Worm (Caenorhabditis elegans) whole organism, L2 larva: Measurements from ENCODE around the gene F44D12.6.
"Not testable (repeated sequence)": the region's sequence is repeated elsewhere in the genome, so short reads cannot be mapped to it uniquely, and the experiment has no call there.

Source experiments
- C34F6.9 ChIP-seq: fragments of 150-350 bp; optimal IDR thresholded peaks from 2 replicates; lab custom pipeline; 2014; ENCODE audit warnings: missing biosample characterization, missing genetic modification characterization
- F13H6.1 ChIP-seq: sonication (generic microtip); optimal IDR thresholded peaks from 2 replicates; lab custom pipeline; 2016; ENCODE audit warnings: missing genetic modification characterization, missing compliant biosample characterization
- R02D3.7 ChIP-seq: fragments of 150-350 bp; optimal IDR thresholded peaks from 2 replicates; lab custom pipeline; 2014; ENCODE audit warnings: missing biosample characterization, missing genetic modification characterization
- Y55F3AM.14 ChIP-seq: fragments of 200-800 bp; sonication (Bioruptor generic); optimal IDR thresholded peaks from 2 replicates; lab custom pipeline; 2018; ENCODE audit warnings: mild to moderate bottlenecking, missing genetic modification characterization, missing compliant biosample characterization
- alr-1 ChIP-seq: fragments of 150-350 bp; optimal IDR thresholded peaks from 2 replicates; lab custom pipeline; 2014; ENCODE audit warnings: missing biosample characterization, missing genetic modification characterization
- aly-2 ChIP-seq: fragments of 150-350 bp; optimal IDR thresholded peaks from 2 replicates; lab custom pipeline; 2014; ENCODE audit warnings: missing biosample characterization, missing genetic modification characterization
- blmp-1 ChIP-seq: sonication (generic microtip); optimal IDR thresholded peaks from 2 replicates; lab custom pipeline; 2017; ENCODE audit warnings: missing genetic modification characterization, mild to moderate bottlenecking, missing compliant biosample characterization, antibody characterized with exemption, moderate library complexity; ENCODE audit not compliant: insufficient read depth
- ceh-82 ChIP-seq: fragments of 150-350 bp; optimal IDR thresholded peaks from 2 replicates; lab custom pipeline; 2014; ENCODE audit warnings: missing biosample characterization, missing genetic modification characterization
- crh-2 ChIP-seq: sonication (generic microtip); optimal IDR thresholded peaks from 2 replicates; lab custom pipeline; 2017; ENCODE audit warnings: missing biosample characterization, missing genetic modification characterization
- dmd-4 ChIP-seq: sonication (generic microtip); optimal IDR thresholded peaks from 2 replicates; lab custom pipeline; 2017; ENCODE audit warnings: missing biosample characterization, missing genetic modification characterization
- elt-3 ChIP-seq: sonication (generic microtip); optimal IDR thresholded peaks from 2 replicates; lab custom pipeline; 2017; ENCODE audit warnings: missing biosample characterization, missing genetic modification characterization
- gmeb-1 ChIP-seq: fragments of 150-350 bp; optimal IDR thresholded peaks from 2 replicates; lab custom pipeline; 2014; ENCODE audit warnings: missing biosample characterization, missing genetic modification characterization
- lin-13 ChIP-seq: fragments of 150-350 bp; optimal IDR thresholded peaks from 2 replicates; lab custom pipeline; 2014; ENCODE audit warnings: missing biosample characterization, missing genetic modification reagents, missing genetic modification characterization
- lsy-2 ChIP-seq, 2 experiments: fragments of 150-350 bp in 1 of 2; sonication (generic microtip) in 1 of 2; optimal IDR thresholded peaks; 2 replicates each; lab custom pipeline; 2014 to 2017; ENCODE audit warnings: missing biosample characterization in 2 of 2, missing genetic modification characterization in 2 of 2
- mbf-1 ChIP-seq: sonication (generic microtip); optimal IDR thresholded peaks from 2 replicates; lab custom pipeline; 2017; ENCODE audit warnings: missing biosample characterization, missing genetic modification characterization
- nhr-10 ChIP-seq: sonication (generic microtip); optimal IDR thresholded peaks from 2 replicates; lab custom pipeline; 2017; ENCODE audit warnings: missing biosample characterization, missing genetic modification characterization
- nhr-11 ChIP-seq: fragments of 150-350 bp; optimal IDR thresholded peaks from 2 replicates; lab custom pipeline; 2014; ENCODE audit warnings: missing biosample characterization, missing genetic modification characterization
- nhr-12 ChIP-seq: fragments of 150-350 bp; optimal IDR thresholded peaks from 2 replicates; lab custom pipeline; 2014; ENCODE audit warnings: missing biosample characterization, missing genetic modification characterization
- nhr-129 ChIP-seq: fragments of 150-350 bp; optimal IDR thresholded peaks from 2 replicates; lab custom pipeline; 2014; ENCODE audit warnings: missing biosample characterization, missing genetic modification characterization
- nhr-21 ChIP-seq: fragments of 150-350 bp; optimal IDR thresholded peaks from 2 replicates; lab custom pipeline; 2014; ENCODE audit warnings: missing biosample characterization, missing genetic modification characterization
- nhr-237 ChIP-seq: fragments of 150-350 bp; optimal IDR thresholded peaks from 2 replicates; lab custom pipeline; 2014; ENCODE audit warnings: missing biosample characterization, missing genetic modification characterization
- nhr-25 ChIP-seq: fragments of 150-350 bp; sonication (generic microtip); optimal IDR thresholded peaks from 3 replicates; lab custom pipeline; 2014; ENCODE audit warnings: missing biosample characterization, missing genetic modification characterization
- nhr-77 ChIP-seq: fragments of 150-350 bp; optimal IDR thresholded peaks from 2 replicates; lab custom pipeline; 2014; ENCODE audit warnings: missing biosample characterization, missing genetic modification characterization
- sem-4 ChIP-seq: fragments of 150-350 bp; optimal IDR thresholded peaks from 2 replicates; lab custom pipeline; 2014; ENCODE audit warnings: missing biosample characterization, missing genetic modification reagents, missing genetic modification characterization
- skn-1 ChIP-seq: sonication (generic microtip); optimal IDR thresholded peaks from 2 replicates; lab custom pipeline; 2017; ENCODE audit warnings: missing biosample characterization, missing genetic modification characterization
- unc-39 ChIP-seq: fragments of 150-350 bp; optimal IDR thresholded peaks from 2 replicates; lab custom pipeline; 2014; ENCODE audit warnings: missing biosample characterization, missing genetic modification characterization
- unc-55 ChIP-seq: fragments of 150-350 bp; sonication (generic microtip); optimal IDR thresholded peaks from 3 replicates; lab custom pipeline; 2014; ENCODE audit warnings: missing biosample characterization, missing genetic modification reagents, missing genetic modification characterization
- unc-62 ChIP-seq: fragments of 150-350 bp; optimal IDR thresholded peaks from 2 replicates; lab custom pipeline; 2014; ENCODE audit warnings: missing biosample characterization, missing genetic modification reagents, missing genetic modification characterization
- zag-1 ChIP-seq: fragments of 150-350 bp; optimal IDR thresholded peaks from 2 replicates; lab custom pipeline; 2014; ENCODE audit warnings: missing biosample characterization, missing genetic modification characterization
- ztf-1 ChIP-seq: fragments of 200-800 bp; sonication (Bioruptor generic); conservative IDR thresholded peaks from 2 replicates; pipeline ENCODE4 v1.3.6; 2022; ENCODE audit warnings: missing genetic modification characterization, missing compliant biosample characterization
- ztf-11 ChIP-seq: sonication (generic microtip); optimal IDR thresholded peaks from 2 replicates; lab custom pipeline; 2017; ENCODE audit warnings: missing biosample characterization, missing genetic modification characterization
- ztf-4 ChIP-seq: fragments of 150-350 bp; optimal IDR thresholded peaks from 2 replicates; lab custom pipeline; 2014; ENCODE audit warnings: missing biosample characterization, missing genetic modification characterization

F44D12.6 gene

DNA sequence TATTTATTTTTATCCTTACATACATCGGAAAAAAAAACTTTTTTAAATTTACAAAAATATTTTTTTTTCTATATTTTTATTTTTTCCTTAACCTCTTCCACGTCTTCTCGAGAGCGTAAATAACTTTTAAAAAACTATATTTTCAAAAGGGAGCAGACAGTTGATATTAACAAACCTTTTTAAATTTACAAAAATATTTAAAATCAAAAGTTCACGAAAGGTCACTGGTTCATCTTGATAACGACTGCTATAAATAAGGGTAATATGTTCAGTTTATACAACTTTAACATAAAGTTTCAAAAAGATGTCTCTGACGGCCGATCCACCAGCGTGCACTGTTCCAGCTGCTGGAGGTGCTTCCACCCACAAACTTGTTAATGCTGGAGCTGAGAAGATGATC, 4.4 kb upstream of the F44D12.6 start, which contains the start of the genes F44D12.16 and msd-2:
Gene F44D12.16 (plus strand): TSS at position 301 of the 400 bp plus-strand sequence.
Gene msd-2 (plus strand): TSS at position 305 of the 400 bp plus-strand sequence.
- TF ChIP-seq unc-39, skn-1, sem-4 (tag; lab: Kevin White, UChicago): not testable (repeated sequence)

DNA sequence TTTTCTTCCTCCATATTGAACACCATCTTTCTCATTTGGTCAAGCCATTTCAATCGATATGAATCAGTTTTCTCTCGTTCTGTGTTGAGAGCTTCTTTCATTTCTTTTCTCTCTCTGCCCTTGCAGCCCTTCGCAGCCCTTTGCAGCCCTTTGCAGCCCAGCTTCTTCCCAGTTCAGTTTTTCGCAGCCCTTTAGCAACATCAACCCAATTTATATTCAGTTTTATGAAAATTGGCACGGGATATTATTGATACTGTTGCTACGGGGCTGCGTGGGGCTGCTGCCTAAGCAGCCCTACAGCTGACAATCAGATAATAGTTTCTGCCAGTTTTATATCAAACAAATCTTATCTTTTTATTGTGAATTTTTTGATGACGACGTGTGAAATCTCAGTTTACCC, 3.8 kb downstream of the F44D12.6 start, which contains the start of gene F44D12.10:
Gene F44D12.10 (minus strand): TSS at position 101 of the 400 bp plus-strand sequence.
- TF ChIP-seq alr-1 (tag; lab: Kevin White, UChicago) = no peak
- no peak for TF ChIP-seq unc-39 (tag; lab: Kevin White, UChicago)

- no peak for TF ChIP-seq nhr-10 (tag; lab: Kevin White, UChicago)
- TF ChIP-seq F13H6.1 (tag; lab: Kevin White, UChicago) = no peak
- TF ChIP-seq lsy-2 (tag; optimal IDR thresholded peaks at IDR 0.05; lab: Kevin White, UChicago) = no peak
- TF ChIP-seq blmp-1 (tag; lab: Kevin White, UChicago) = no peak
- no peak for TF ChIP-seq dmd-4 (tag; lab: Kevin White, UChicago)
- no peak for TF ChIP-seq alr-1 (tag; lab: Kevin White, UChicago)
- no peak for TF ChIP-seq nhr-237 (tag; lab: Kevin White, UChicago)
- TF ChIP-seq elt-3 = no peak
- TF ChIP-seq unc-39 (tag; lab: Kevin White, UChicago) = no peak
- no peak for TF ChIP-seq R02D3.7 (tag; lab: Kevin White, UChicago)
- TF ChIP-seq ztf-4 (tag; lab: Kevin White, UChicago) = no peak
- no peak for TF ChIP-seq nhr-21
- TF ChIP-seq Y55F3AM.14 (GFP tag; lab: Kevin White, UChicago) = no peak
- TF ChIP-seq ceh-82 (tag; lab: Kevin White, UChicago) = no peak
- TF ChIP-seq unc-62 (GFP tag; lab: Kevin White, UChicago) = no peak
- no peak for TF ChIP-seq mbf-1
- no peak for TF ChIP-seq ztf-1 (GFP tag; lab: Robert Waterston, UW)
Observed at ce11 chrIV:10040803-10041202, 7.7 kb downstream of the F44D12.6 start, which contains the start of gene dhs-31. Gene dhs-31 (minus strand): TSS chrIV:10040903.

- TF ChIP-seq nhr-12 = no peak
- no peak for TF ChIP-seq nhr-77 (tag; lab: Kevin White, UChicago)
- TF ChIP-seq, all 48 proteins: peak for 0
Observed at ce11 chrIV:10042881-10043280, 9.7 kb downstream of the F44D12.6 start, which contains the start of gene frk-1. Gene frk-1 (plus strand): TSS chrIV:10043181.

DNA sequence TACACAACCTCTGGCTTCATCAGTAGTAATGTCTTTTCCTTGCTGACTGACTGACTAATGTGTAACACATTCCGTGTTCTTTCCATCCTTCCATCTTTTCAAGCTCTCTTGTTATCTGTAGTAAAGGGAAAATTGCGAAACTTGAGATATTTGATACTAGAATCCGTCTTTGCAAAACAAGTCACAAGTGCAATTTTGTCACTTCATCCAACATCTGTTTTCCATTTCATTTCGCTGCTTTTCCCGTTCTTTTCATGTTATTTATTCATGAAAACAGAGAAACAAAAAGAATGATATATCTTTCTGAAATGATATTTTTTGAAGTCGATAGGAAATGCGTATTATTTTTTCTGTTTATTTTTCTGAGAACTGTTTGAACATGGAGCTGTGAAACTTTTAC, 12.9 kb downstream of the F44D12.6 start:
- TF ChIP-seq unc-55 (GFP tag; lab: Kevin White, UChicago) = peak; percentile 54
- no peak for TF ChIP-seq skn-1 (tag; lab: Kevin White, UChicago)
- no peak for TF ChIP-seq R02D3.7 (tag; lab: Kevin White, UChicago)
- peak; percentile 10 for TF ChIP-seq nhr-129 (tag; lab: Kevin White, UChicago)

DNA sequence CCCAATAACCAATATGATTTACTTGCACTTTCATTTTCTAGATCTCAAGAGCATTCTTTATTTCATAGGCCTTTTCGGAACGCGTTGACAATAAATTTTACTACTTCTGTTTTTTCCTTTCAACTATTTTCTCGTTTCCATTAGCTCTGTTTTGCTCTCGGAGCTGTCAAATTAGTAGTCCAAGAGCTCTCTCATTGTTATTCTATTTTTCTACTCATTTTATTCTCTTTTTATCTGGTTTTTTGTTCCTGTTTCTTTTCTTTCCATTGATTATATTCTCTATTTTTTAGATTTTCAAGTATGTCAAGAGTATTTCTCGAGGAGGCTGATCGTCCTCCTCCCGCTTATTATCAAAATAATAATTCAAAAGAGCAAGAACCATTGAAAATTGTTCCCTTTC, 14.0 kb downstream of the F44D12.6 start, which contains the start of gene T04B2.3:
Gene T04B2.3 (plus strand): TSS at position 301 of the 400 bp plus-strand sequence.
- no peak for TF ChIP-seq gmeb-1
- TF ChIP-seq crh-2 (tag; lab: Kevin White, UChicago) = no peak
- TF ChIP-seq skn-1 (tag; lab: Kevin White, UChicago) = no peak
- no peak for TF ChIP-seq nhr-77 (tag; lab: Kevin White, UChicago)
- TF ChIP-seq nhr-11 = no peak
- no peak for TF ChIP-seq lin-13 (GFP tag; lab: Kevin White, UChicago)
- TF ChIP-seq nhr-25 (tag; lab: Kevin White, UChicago) = no peak
- no peak for TF ChIP-seq aly-2 (tag; lab: Kevin White, UChicago)
- no peak for TF ChIP-seq unc-62 (GFP tag; lab: Kevin White, UChicago)
- no peak for TF ChIP-seq zag-1 (tag; lab: Kevin White, UChicago)
- TF ChIP-seq ztf-11 (tag; lab: Kevin White, UChicago) = no peak
- TF ChIP-seq R02D3.7 (tag; lab: Kevin White, UChicago) = no peak
- no peak for TF ChIP-seq elt-3
- TF ChIP-seq C34F6.9 (tag; lab: Kevin White, UChicago) = no peak
- TF ChIP-seq nhr-129 (tag; lab: Kevin White, UChicago) = no peak
- no peak for TF ChIP-seq lsy-2 (tag; optimal IDR thresholded peaks at IDR 0.05; lab: Kevin White, UChicago)
- no peak for TF ChIP-seq blmp-1 (tag; lab: Kevin White, UChicago)
- TF ChIP-seq, all 48 proteins: peak for 0
